Worm (Caenorhabditis elegans) whole organism, L4 larva: ENCODE measurements around the gene gtf-2F2.
A peak's percentile ranks its signal among the peaks of the same experiment; 100 is the strongest.

Experiments used
- D1046.2 ChIP-seq: fragments of 200-800 bp; sonication (Bioruptor generic); IDR thresholded peaks from 2 replicates; pipeline ENCODE4 v1.3.6; 2022; ENCODE audit warnings: missing genetic modification characterization, missing compliant biosample characterization
- ZK546.5 ChIP-seq, 2 experiments: sonication (generic microtip); optimal IDR thresholded peaks; 2 replicates each; lab custom pipeline; 2017; ENCODE audit warnings: missing biosample characterization in 2 of 2, missing genetic modification characterization in 2 of 2
- aha-1 ChIP-seq: fragments of 150-350 bp; peaks from one replicate; lab custom pipeline; 2014; ENCODE audit warnings: missing biosample characterization, missing genetic modification characterization
- aly-2 ChIP-seq: sonication (generic microtip); optimal IDR thresholded peaks from 2 replicates; lab custom pipeline; 2018; ENCODE audit warnings: missing biosample characterization, missing genetic modification characterization
- ceh-28 ChIP-seq: fragments of 150-350 bp; optimal IDR thresholded peaks from 2 replicates; lab custom pipeline; 2014; ENCODE audit warnings: missing biosample characterization, missing genetic modification reagents, missing genetic modification characterization
- ctbp-1 ChIP-seq: fragments of 200-800 bp; sonication (Bioruptor generic); IDR thresholded peaks from 2 replicates; pipeline ENCODE4 v1.3.6; 2022; ENCODE audit warnings: missing genetic modification reagents, missing genetic modification characterization, missing compliant biosample characterization
- daf-16 ChIP-seq, 3 experiments: sonication (generic microtip); optimal IDR thresholded peaks; 2 replicates each; lab custom pipeline; 2016 to 2017; ENCODE audit warnings: missing genetic modification characterization in 3 of 3, missing genetic modification reagents in 3 of 3, mild to moderate bottlenecking in 2 of 3, missing compliant biosample characterization in 2 of 3, missing biosample characterization in 1 of 3, moderate library complexity in 1 of 3
- daf-19 ChIP-seq: fragments of 200-800 bp; sonication (Bioruptor generic); conservative IDR thresholded peaks from 2 replicates; pipeline ENCODE4 v1.3.6; 2022; ENCODE audit warnings: missing genetic modification characterization, missing compliant biosample characterization
- egl-27 ChIP-seq: sonication (generic microtip); optimal IDR thresholded peaks from 3 replicates; lab custom pipeline; 2017; ENCODE audit warnings: missing biosample characterization, missing genetic modification reagents, missing genetic modification characterization
- fkh-10 ChIP-seq: fragments of 150-350 bp; optimal IDR thresholded peaks from 2 replicates; lab custom pipeline; 2014; ENCODE audit warnings: missing biosample characterization, missing genetic modification reagents, missing genetic modification characterization
- fos-1 ChIP-seq: fragments of 150-350 bp; optimal IDR thresholded peaks from 2 replicates; lab custom pipeline; 2014; ENCODE audit warnings: missing biosample characterization, missing genetic modification characterization
- gei-8 ChIP-seq: fragments of 200-800 bp; sonication (Bioruptor generic); optimal IDR thresholded peaks from 2 replicates; lab custom pipeline; 2018; ENCODE audit warnings: mild to moderate bottlenecking, missing genetic modification characterization, missing compliant biosample characterization
- lin-29 ChIP-seq: fragments of 200-800 bp; sonication (Bioruptor generic); IDR thresholded peaks from 2 replicates; pipeline ENCODE4 v1.3.6; 2022; ENCODE audit warnings: missing genetic modification reagents, missing genetic modification characterization, missing compliant biosample characterization
- madf-9 ChIP-seq: fragments of 200-800 bp; sonication (Bioruptor generic); conservative IDR thresholded peaks from 2 replicates; pipeline ENCODE4 v1.3.6; 2022; ENCODE audit warnings: missing genetic modification reagents, missing genetic modification characterization, missing compliant biosample characterization
- nhr-10 ChIP-seq: fragments of 150-350 bp; optimal IDR thresholded peaks from 2 replicates; lab custom pipeline; 2014; ENCODE audit warnings: missing biosample characterization, missing genetic modification characterization
- nhr-11 ChIP-seq: fragments of 150-350 bp; optimal IDR thresholded peaks from 2 replicates; lab custom pipeline; 2014; ENCODE audit warnings: missing biosample characterization, missing genetic modification characterization
- nhr-41 ChIP-seq: fragments of 200-800 bp; sonication (Bioruptor generic); IDR thresholded peaks from 2 replicates; pipeline ENCODE4 v1.3.6; 2022; ENCODE audit warnings: missing genetic modification reagents, missing genetic modification characterization, missing compliant biosample characterization
- nhr-42 ChIP-seq: fragments of 200-800 bp; sonication (Bioruptor generic); IDR thresholded peaks from 2 replicates; pipeline ENCODE4 v1.3.6; 2022; ENCODE audit warnings: missing genetic modification characterization, missing compliant biosample characterization
- nhr-6 ChIP-seq: fragments of 150-350 bp; optimal IDR thresholded peaks from 2 replicates; lab custom pipeline; 2014; ENCODE audit warnings: missing biosample characterization, missing genetic modification characterization
- saeg-2 ChIP-seq: fragments of 200-800 bp; sonication (Bioruptor generic); IDR thresholded peaks from 2 replicates; pipeline ENCODE4 v1.3.6; 2022; ENCODE audit warnings: missing genetic modification reagents, missing genetic modification characterization, missing compliant biosample characterization
- snpc-1.2 ChIP-seq: fragments of 200-800 bp; sonication (Bioruptor generic); IDR thresholded peaks from 2 replicates; pipeline ENCODE4 v1.3.6; 2022; ENCODE audit warnings: missing genetic modification reagents, missing genetic modification characterization, missing compliant biosample characterization
- tag-97 ChIP-seq: fragments of 200-800 bp; sonication (Bioruptor generic); IDR thresholded peaks from 2 replicates; pipeline ENCODE4 v1.3.6; 2022; ENCODE audit warnings: missing genetic modification characterization, missing compliant biosample characterization
- tra-1 ChIP-seq: fragments of 200-800 bp; sonication (Bioruptor generic); IDR thresholded peaks from 2 replicates; pipeline ENCODE4 v1.3.6; 2022; ENCODE audit warnings: missing genetic modification reagents, missing genetic modification characterization, missing compliant biosample characterization
- unc-39 ChIP-seq: sonication (generic microtip); optimal IDR thresholded peaks from 2 replicates; lab custom pipeline; 2017; ENCODE audit warnings: missing biosample characterization, missing genetic modification characterization
- unc-62 ChIP-seq, 3 experiments: fragments of 150-350 bp in 1 of 3; sonication (generic microtip); optimal IDR thresholded peaks in 2 of 3; peaks in 1 of 3; 1 replicate in 1 of 3; 2 replicates in 2 of 3; lab custom pipeline; 2014 to 2017; ENCODE audit warnings: missing biosample characterization in 3 of 3, missing genetic modification characterization in 3 of 3, missing genetic modification reagents in 3 of 3, missing genotype in 1 of 3
- ztf-7 ChIP-seq: fragments of 150-350 bp; optimal IDR thresholded peaks from 2 replicates; lab custom pipeline; 2014; ENCODE audit warnings: missing biosample characterization, missing genetic modification characterization

The gtf-2F2 gene

DNA sequence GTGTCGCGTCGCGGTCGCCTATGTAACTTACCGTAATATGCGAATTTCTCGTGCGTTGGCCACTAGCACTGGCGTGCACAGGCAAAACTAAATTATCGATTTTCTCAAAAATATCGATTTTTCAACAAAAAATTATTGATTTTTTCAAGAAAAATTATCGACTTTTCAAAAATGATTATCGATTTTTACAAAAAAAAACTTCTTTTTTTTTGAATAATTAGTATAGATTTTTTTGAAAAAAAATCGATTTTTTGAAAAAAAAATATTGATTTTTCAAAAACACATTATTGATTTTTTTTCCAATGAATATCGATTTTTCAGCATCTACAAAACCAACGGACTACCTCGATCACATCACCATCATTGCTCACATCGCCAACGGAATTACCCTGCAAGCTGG, 21.2 kb downstream of the gtf-2F2 start:
- TF ChIP-seq ceh-28 (tag; lab: Kevin White, UChicago): peak; percentile 65

DNA sequence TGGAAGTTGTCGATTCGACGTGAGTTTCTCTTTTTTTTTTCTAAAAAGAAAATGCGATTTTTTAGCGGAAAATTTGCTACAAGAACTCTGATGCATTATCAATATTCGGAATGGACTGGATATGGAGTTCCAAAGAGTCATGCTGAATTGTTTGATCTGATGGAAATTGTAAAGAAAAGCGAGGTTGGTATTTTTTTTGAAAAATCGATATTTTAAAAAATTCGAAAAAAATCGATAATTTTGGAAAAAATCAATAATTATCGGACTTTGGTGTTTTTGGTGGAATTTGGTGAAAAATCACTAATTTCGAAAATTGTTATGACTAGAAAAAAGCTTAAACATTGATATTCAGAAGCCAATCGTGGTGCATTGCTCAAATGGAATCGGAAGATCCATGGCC, 25.5 kb downstream of the gtf-2F2 start:
- TF ChIP-seq ctbp-1 (no peak), saeg-2 (no peak), aha-1 (tag; lab: Kevin White, UChicago) (peak; percentile 68), ceh-28 (tag; lab: Kevin White, UChicago) (peak; percentile 85), daf-16 (GFP tag; optimal IDR thresholded peaks at IDR 0.05; lab: Kevin White, UChicago) (no peak), daf-16 (tag; optimal IDR thresholded peaks at IDR 0.05; lab: Kevin White, UChicago) (no peak), snpc-1.2 (GFP tag; lab: Robert Waterston, UW) (no peak), nhr-41 (GFP tag; lab: Robert Waterston, UW) (no peak)

DNA sequence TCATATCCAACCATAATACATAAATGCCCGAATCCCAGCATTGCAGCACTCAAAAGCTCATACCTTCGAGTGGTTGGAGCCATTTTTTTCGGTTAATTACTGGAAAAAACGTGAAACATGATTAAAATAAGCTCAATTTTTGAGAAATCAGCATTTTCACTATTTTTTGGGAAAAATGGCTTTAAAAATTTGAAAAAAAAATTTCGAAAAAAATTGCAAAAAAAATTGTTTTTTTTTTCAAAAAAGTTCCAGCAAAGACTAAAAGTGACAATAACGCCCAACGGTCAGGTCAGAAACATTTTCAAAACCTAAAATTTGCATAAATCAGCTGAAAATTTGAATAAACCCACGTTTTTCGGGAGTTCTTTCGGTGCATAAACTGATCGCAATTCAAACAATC, 30.9 kb downstream of the gtf-2F2 start, which contains the start of gene Y39B6A.29:
Y39B6A.29 (minus strand) TSS at position 101 of the 400 bp plus-strand sequence.
- no peak for TF ChIP-seq unc-39 (tag; lab: Kevin White, UChicago)

DNA sequence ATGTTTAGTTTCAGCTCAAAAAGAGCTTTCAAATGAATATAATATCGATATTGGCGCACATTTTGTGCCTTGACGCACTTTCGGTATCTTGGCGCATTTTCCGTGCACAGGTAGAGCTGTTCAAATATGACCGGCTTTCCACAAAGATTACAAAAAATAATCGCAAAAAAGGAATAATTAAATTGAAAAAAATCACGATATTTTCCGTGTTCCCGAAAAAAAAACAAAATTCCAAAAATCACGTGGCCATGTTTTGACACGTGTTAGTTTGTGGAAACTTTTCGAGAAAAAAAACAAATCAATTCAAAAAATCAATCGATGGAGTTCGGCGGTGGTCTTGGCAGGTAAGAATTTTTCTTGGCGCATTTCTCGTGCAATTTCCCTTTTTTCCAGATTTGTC, 32.4 kb downstream of the gtf-2F2 start, which contains the start of gene Y39B6A.25:
Y39B6A.25 (plus strand) TSS at position 301 of the 400 bp plus-strand sequence.
- TF ChIP-seq tra-1 (GFP tag; lab: Robert Waterston, UW) (no peak), madf-9 (no peak), gei-8 (GFP tag; lab: Kevin White, UChicago) (no peak), unc-62 (GFP tag; optimal IDR thresholded peaks at IDR 0.05 in 1 of 2; lab: Kevin White, UChicago) (peak in 1 of 2 experiments; percentile 56), unc-62 (tag; optimal IDR thresholded peaks at IDR 0.05; lab: Kevin White, UChicago) (no peak), ztf-7 (no peak), lin-29 (GFP tag; lab: Robert Waterston, UW) (no peak), nhr-41 (GFP tag; lab: Robert Waterston, UW) (no peak)

DNA sequence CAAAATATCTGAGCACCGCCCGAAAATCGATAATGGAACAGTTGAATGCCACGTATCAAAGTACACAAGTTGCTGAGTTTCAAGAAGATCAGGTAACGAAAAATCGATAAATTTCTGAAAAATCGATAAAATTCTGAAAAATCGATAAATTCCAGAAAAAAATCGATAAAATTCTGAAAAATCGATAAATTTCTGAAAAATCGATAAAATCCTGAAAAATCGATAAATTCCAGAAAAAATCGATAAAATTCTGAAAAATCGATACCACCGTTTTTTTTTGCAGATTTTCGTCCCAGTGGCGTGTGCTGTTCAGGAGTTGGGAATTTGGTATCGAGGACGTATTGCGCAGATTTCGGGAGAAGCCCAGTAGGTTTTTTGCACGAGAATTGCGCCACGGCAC, 33.6 kb downstream of the gtf-2F2 start:
- TF ChIP-seq ZK546.5 (tag; optimal IDR thresholded peaks at IDR 0.05; lab: Kevin White, UChicago): no peak
- peak; percentile 45 for TF ChIP-seq aha-1 (tag; lab: Kevin White, UChicago)
- TF ChIP-seq nhr-6 (tag; lab: Kevin White, UChicago): no peak
- TF ChIP-seq ceh-28 (tag; lab: Kevin White, UChicago): peak; percentile 97
- no peak for TF ChIP-seq tag-97 (GFP tag; lab: Robert Waterston, UW)

DNA sequence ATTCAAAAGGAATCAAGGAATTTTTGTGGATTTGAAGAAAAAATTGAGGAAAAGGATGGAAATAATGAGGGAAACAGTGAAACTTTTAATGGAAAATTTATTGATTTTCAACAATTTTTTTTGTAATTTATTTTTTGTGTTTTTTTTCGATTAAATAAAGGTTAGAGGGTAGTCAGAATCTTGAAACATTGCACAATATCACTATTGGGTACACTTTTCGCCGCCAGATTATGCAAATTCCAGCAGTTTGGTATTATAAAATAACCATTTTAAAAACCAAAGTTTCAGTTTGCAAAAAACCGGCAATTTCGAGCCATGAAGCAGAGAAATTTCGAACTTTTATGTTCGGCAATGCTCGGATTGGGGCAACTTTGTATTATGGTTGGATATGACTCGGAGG, 37.7 kb downstream of the gtf-2F2 start, which contains the start of gene Y39B6A.27:
Y39B6A.27 (plus strand) TSS at position 301 of the 400 bp plus-strand sequence.
- TF ChIP-seq nhr-41 (GFP tag; lab: Robert Waterston, UW) (no peak), daf-19 (GFP tag; lab: Robert Waterston, UW) (no peak), fos-1 (tag; lab: Kevin White, UChicago) (no peak), nhr-42 (GFP tag; lab: Robert Waterston, UW) (no peak), fkh-10 (GFP tag; lab: Kevin White, UChicago) (no peak), nhr-10 (no peak), D1046.2 (no peak), egl-27 (tag; lab: Kevin White, UChicago) (no peak), ceh-28 (tag; lab: Kevin White, UChicago) (no peak), nhr-11 (tag; lab: Kevin White, UChicago) (no peak)

DNA sequence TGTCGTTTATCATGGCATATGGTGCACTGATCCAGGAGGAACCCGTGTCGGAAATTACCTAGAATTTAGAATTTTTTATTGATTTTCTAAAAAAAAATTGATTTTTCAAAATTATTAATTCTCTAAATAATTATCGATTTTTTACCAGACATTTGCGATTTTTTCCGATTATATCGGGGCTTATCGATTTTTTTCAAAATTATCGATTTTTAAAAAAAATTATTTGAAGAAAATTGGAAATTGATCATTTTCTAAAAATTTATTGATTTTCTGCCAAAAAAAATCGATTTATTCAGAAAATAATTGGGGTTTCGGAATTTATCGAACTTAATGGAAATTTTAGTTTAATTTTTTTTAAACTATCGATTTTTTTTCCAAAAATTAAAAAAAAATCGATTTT, 42.3 kb downstream of the gtf-2F2 start:
- TF ChIP-seq egl-27 (tag; lab: Kevin White, UChicago) (no peak), ceh-28 (tag; lab: Kevin White, UChicago) (peak; percentile 81)

DNA sequence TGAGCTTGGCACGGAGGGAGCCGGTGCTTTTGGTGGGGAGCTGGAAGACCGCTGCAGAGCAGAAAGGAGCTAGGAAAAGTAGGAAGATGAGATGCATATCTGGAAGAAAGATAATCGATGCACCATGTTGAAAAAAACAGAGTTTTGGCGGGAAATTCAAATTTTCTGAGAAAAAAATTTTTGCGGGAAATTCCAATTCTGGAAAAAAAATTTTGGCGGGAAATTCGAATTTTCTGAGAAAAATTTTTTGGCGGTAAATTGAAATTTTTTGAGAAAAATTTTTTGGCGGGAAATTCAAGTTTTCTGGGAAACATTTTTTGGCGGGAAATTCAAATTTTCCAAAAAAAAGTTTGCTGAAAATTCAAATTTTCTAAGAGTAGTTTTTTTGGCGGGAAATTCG, 43.5 kb downstream of the gtf-2F2 start, which contains the start of gene asp-17:
asp-17 (minus strand) TSS at position 101 of the 400 bp plus-strand sequence.
- no peak for TF ChIP-seq ceh-28 (tag; lab: Kevin White, UChicago)
- no peak for TF ChIP-seq aly-2 (tag; lab: Kevin White, UChicago)
